Worm (Caenorhabditis elegans) whole organism, late embryonic: ENCODE results near the gene fipr-25.

Experiments used
- F13H6.1 ChIP-seq: sonication (generic microtip); optimal IDR thresholded peaks from 2 replicates; lab custom pipeline; 2016; ENCODE audit warnings: missing genetic modification characterization, missing compliant biosample characterization
- ama-1 ChIP-seq: fragments of 150-350 bp; optimal IDR thresholded peaks from 2 replicates; lab custom pipeline; 2014
- ceh-22 ChIP-seq: sonication (generic microtip); optimal IDR thresholded peaks from 2 replicates; lab custom pipeline; 2017; ENCODE audit warnings: missing biosample characterization, missing genetic modification characterization
- ceh-48 ChIP-seq: sonication (generic microtip); optimal IDR thresholded peaks from 2 replicates; lab custom pipeline; 2016; ENCODE audit warnings: missing genetic modification characterization, inconsistent platforms, missing compliant biosample characterization
- dve-1 ChIP-seq: sonication (generic microtip); optimal IDR thresholded peaks from 2 replicates; lab custom pipeline; 2017; ENCODE audit warnings: antibody characterized with exemption, mild to moderate bottlenecking, missing genetic modification characterization, missing compliant biosample characterization
- elt-2 ChIP-seq: sonication (generic microtip); optimal IDR thresholded peaks from 2 replicates; lab custom pipeline; 2016; ENCODE audit warnings: missing genetic modification reagents, missing genetic modification characterization, missing compliant biosample characterization
- hlh-13 ChIP-seq: fragments of 200-800 bp; sonication (Bioruptor generic); optimal IDR thresholded peaks from 2 replicates; lab custom pipeline; 2018; ENCODE audit warnings: mild to moderate bottlenecking, missing genetic modification characterization, missing compliant biosample characterization
- pha-4 ChIP-seq: fragments of 150-350 bp; optimal IDR thresholded peaks from 2 replicates; lab custom pipeline; 2018; ENCODE audit warnings: missing biosample characterization, missing genetic modification reagents, missing genetic modification characterization
- rnt-1 ChIP-seq: sonication (generic microtip); optimal IDR thresholded peaks from 2 replicates; lab custom pipeline; 2016; ENCODE audit warnings: missing genetic modification characterization, missing compliant biosample characterization
- unc-55 ChIP-seq: sonication (generic microtip); optimal IDR thresholded peaks from 2 replicates; lab custom pipeline; 2017; ENCODE audit warnings: missing biosample characterization, missing genetic modification reagents, missing genetic modification characterization

ce11 chrV:1927015-1927414, 30.2 kb upstream of the fipr-25 start, which contains the start of gene T06A1.5:
- TF ChIP-seq ceh-48 (no peak), unc-55 (no peak), rnt-1 (tag; lab: Kevin White, UChicago) (no peak), hlh-13 (no peak), pha-4 (tag; lab: Kevin White, UChicago) (no peak), ceh-22 (no peak), elt-2 (tag; lab: Kevin White, UChicago) (peak; percentile 70), F13H6.1 (tag; lab: Kevin White, UChicago) (no peak), dve-1 (no peak), ama-1 (no peak)
